Fruit fly (Drosophila melanogaster) whole organism, adult: ENCODE results near the gene CG3078.

Experiments
- CG12768 ChIP-seq: fragments of 200-800 bp; sonication (Bioruptor generic); optimal IDR thresholded peaks from 2 replicates; lab custom pipeline; 2017; ENCODE audit warnings: missing biosample characterization, missing genetic modification characterization, mild to moderate bottlenecking, moderate library complexity, missing genetic modification reagents
- CG14711 ChIP-seq: fragments of 200-800 bp; sonication (Bioruptor generic); optimal IDR thresholded peaks from 2 replicates; lab custom pipeline; 2018; ENCODE audit warnings: missing biosample characterization, mild to moderate bottlenecking, missing genetic modification characterization, moderate library complexity
- CG1620 ChIP-seq: fragments of 200-800 bp; sonication (Bioruptor generic); optimal IDR thresholded peaks from 2 replicates; lab custom pipeline; 2016; ENCODE audit warnings: missing biosample characterization, missing genetic modification characterization
- CG33017 ChIP-seq: fragments of 200-800 bp; sonication (Bioruptor generic); optimal IDR thresholded peaks from 2 replicates; lab custom pipeline; 2018; ENCODE audit warnings: missing biosample characterization, mild to moderate bottlenecking, missing genetic modification characterization, moderate library complexity
- CG7045 ChIP-seq: fragments of 200-800 bp; sonication (Bioruptor generic); optimal IDR thresholded peaks from 2 replicates; lab custom pipeline; 2017; ENCODE audit warnings: missing biosample characterization, mild to moderate bottlenecking, missing genetic modification characterization
- CG7101 ChIP-seq: fragments of 200-800 bp; sonication (Bioruptor generic); optimal IDR thresholded peaks from 2 replicates; lab custom pipeline; 2018; ENCODE audit warnings: missing biosample characterization, mild to moderate bottlenecking, missing genetic modification characterization, moderate library complexity
- Clk ChIP-seq: fragments of 200-800 bp; sonication (Bioruptor generic); optimal IDR thresholded peaks from 2 replicates; lab custom pipeline; 2017; ENCODE audit warnings: missing biosample characterization, missing genetic modification characterization
- Crg-1 ChIP-seq: fragments of 200-800 bp; sonication (Bioruptor generic); optimal IDR thresholded peaks from 2 replicates; lab custom pipeline; 2016; ENCODE audit warnings: missing biosample characterization, missing genetic modification characterization
- Hr96 ChIP-seq: fragments of 200-800 bp; sonication (Bioruptor generic); optimal IDR thresholded peaks from 2 replicates; lab custom pipeline; 2016; ENCODE audit warnings: missing biosample characterization, missing genetic modification characterization
- bab1 ChIP-seq: fragments of 200-800 bp; sonication (Bioruptor generic); optimal IDR thresholded peaks from 3 replicates; lab custom pipeline; 2019; ENCODE audit warnings: missing biosample characterization, mild to moderate bottlenecking, missing genetic modification characterization, moderate library complexity
- cic ChIP-seq: fragments of 200-800 bp; sonication (Bioruptor generic); optimal IDR thresholded peaks from 2 replicates; lab custom pipeline; 2017; ENCODE audit warnings: missing biosample characterization, mild to moderate bottlenecking, missing genetic modification characterization, moderate library complexity
- cnc ChIP-seq, 2 experiments: fragments of >200 bp; optimal IDR thresholded peaks; 2 replicates each; lab custom pipeline; 2017
- tj ChIP-seq: fragments of 200-800 bp; sonication (Bioruptor generic); optimal IDR thresholded peaks from 3 replicates; lab custom pipeline; 2017; ENCODE audit warnings: missing biosample characterization, mild to moderate bottlenecking, missing genetic modification characterization, moderate library complexity

DNA sequence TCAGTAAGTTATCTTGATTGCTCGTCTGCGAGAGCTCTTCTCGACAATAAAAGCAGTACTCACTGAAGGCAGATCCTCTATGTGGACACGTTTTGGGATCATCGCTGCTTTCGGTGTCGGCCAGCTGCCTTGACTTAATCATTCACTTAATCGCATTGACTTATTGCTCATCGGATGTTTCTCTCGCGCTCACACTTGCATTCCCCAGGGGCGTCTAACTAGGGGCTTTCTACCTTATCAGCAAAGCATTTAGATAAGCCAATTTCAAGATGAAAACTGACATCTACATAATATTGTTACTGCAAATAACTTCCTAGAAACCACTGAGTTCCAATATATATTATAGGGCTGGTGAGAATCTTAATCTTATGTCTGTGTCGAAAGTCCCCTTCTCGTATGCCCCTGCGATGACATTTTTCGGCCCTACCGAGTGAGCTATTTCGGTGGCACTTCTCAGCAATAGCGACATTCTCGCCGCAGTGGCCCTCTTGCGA lies 47.3 kb downstream of the CG3078 start:
- no peak for TF ChIP-seq CG12768 (GFP tag; lab: Kevin White, UChicago)
- TF ChIP-seq cnc (optimal IDR thresholded peaks at IDR 0.05; lab: Kevin White, UChicago), result no peak
- peak; percentile 12 for TF ChIP-seq CG14711
- TF ChIP-seq tj (GFP tag; lab: Kevin White, UChicago), result no peak
- no peak for TF ChIP-seq Crg-1 (GFP tag; lab: Kevin White, UChicago)
- no peak for TF ChIP-seq cic (GFP tag; lab: Kevin White, UChicago)
- TF ChIP-seq CG7101 (tag; lab: Kevin White, UChicago), result no peak
- no peak for TF ChIP-seq CG33017 (tag; lab: Kevin White, UChicago)
- no peak for TF ChIP-seq CG1620 (GFP tag; lab: Kevin White, UChicago)
- TF ChIP-seq bab1 (GFP tag; lab: Kevin White, UChicago), result no peak
- TF ChIP-seq Hr96 (GFP tag; lab: Kevin White, UChicago), result peak; percentile 17
- TF ChIP-seq Clk (GFP tag; lab: Kevin White, UChicago), result no peak
- TF ChIP-seq CG7045 (GFP tag; lab: Kevin White, UChicago), result no peak
